Worm (Caenorhabditis elegans): ENCODE data around the gene C52E2.4.

C52E2.4 gene

DNA sequence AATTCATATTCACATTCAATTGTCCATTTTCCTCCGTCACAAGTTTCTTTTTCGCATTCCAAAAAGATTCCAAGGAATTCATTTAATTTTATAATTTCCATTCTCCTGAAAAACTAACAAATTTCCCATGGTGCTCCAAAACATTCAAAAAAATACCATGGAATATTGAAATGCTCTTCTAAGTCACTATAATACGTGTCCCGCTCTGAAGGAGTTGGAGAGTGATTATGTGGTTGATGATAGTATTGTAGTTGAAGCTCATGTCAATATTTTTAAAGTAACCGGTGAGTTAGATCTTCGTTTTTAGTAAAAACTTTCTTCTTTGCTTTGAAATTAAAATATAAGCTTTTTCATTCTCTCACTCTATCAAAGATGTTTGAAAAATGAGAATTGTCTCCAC, 47.7 kb downstream of the C52E2.4 start, which contains the start of gene math-9:
Gene math-9, minus strand, starts transcription at position 101 of the 400 bp plus-strand sequence.
- TF ChIP-seq cnd-1 (tag; optimal IDR thresholded peaks at IDR 0.05): no peak
- no peak for TF ChIP-seq lin-13 (tag; optimal IDR thresholded peaks at IDR 0.05)
- no peak for TF ChIP-seq flh-1 (GFP tag; optimal IDR thresholded peaks at IDR 0.05)
- no peak for TF ChIP-seq bed-3 (GFP tag; optimal IDR thresholded peaks at IDR 0.05)
- TF ChIP-seq zip-8 (tag; optimal IDR thresholded peaks at IDR 0.05): no peak
- TF ChIP-seq nhr-76 (tag; optimal IDR thresholded peaks at IDR 0.05): no peak
- TF ChIP-seq ceh-39 (tag; optimal IDR thresholded peaks at IDR 0.05): no peak
- no peak for TF ChIP-seq snpc-4 (tag; optimal IDR thresholded peaks at IDR 0.05)
- no peak for TF ChIP-seq unc-39 (tag; optimal IDR thresholded peaks at IDR 0.05)
- no peak for TF ChIP-seq ces-1 (GFP tag; optimal IDR thresholded peaks at IDR 0.05)
- no peak for TF ChIP-seq nhr-2 (tag; optimal IDR thresholded peaks at IDR 0.05)
- no peak for TF ChIP-seq pha-4 (tag; optimal IDR thresholded peaks at IDR 0.05)
- TF ChIP-seq mep-1 (tag; optimal IDR thresholded peaks at IDR 0.05): no peak
- TF ChIP-seq nhr-237 (tag; optimal IDR thresholded peaks at IDR 0.05): no peak
- TF ChIP-seq mls-2 (tag; optimal IDR thresholded peaks at IDR 0.05): no peak
- TF ChIP-seq hlh-1 (tag; optimal IDR thresholded peaks at IDR 0.05): no peak
- TF ChIP-seq blmp-1 (tag; optimal IDR thresholded peaks at IDR 0.05): no peak
- no peak for TF ChIP-seq ceh-43 (GFP tag; optimal IDR thresholded peaks at IDR 0.05)
- TF ChIP-seq M03D4.4 (tag; optimal IDR thresholded peaks at IDR 0.05): no peak

DNA sequence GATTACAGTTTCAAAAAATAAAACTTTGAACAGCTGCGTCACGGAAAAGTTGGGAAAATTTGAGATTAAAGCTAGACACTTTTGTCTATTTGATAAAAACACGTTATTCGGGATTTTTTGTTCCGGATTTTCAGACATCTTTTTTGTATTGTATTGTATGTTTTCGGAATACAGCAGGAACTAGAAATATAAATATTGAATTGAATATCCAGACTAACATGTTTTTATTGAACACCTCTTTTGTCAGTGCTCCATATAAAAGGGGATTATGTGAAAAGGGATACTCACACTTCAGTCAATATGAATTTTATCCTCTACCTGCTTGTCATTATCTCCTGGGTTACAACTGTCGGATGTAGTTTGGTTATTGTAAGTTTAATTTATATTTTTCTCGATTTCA, 51.0 kb downstream of the C52E2.4 start, which contains the start of gene C16C4.1:
Gene C16C4.1, plus strand, starts transcription at position 301 of the 400 bp plus-strand sequence.
- TF ChIP-seq flh-1 (GFP tag; optimal IDR thresholded peaks at IDR 0.05) (no peak), unc-39 (tag; optimal IDR thresholded peaks at IDR 0.05) (no peak), ztf-11 (tag; optimal IDR thresholded peaks at IDR 0.05) (no peak), ceh-43 (GFP tag; optimal IDR thresholded peaks at IDR 0.05) (no peak), nhr-28 (tag; optimal IDR thresholded peaks at IDR 0.05) (no peak), bed-3 (GFP tag; optimal IDR thresholded peaks at IDR 0.05) (no peak), unc-62 (GFP tag; optimal IDR thresholded peaks at IDR 0.05) (no peak), pha-4 (tag; optimal IDR thresholded peaks at IDR 0.05) (no peak)

DNA sequence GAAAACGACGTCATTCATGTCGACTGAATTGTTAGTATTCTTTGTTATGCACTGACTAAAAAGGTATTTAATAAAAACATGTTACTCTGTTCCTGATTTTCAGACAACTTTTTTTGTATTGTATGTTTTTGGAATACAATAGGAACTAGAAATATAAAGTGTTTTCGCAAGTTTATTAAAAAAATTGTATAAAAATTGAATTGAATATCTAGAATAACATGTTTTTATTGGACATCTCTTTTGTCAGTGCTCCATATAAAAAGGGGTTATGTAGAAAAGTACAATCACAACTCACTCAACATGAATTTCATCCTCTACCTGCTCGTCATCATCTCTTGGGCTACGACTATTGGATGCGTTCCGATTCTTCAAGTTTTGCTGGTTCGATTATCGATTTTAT, 52.3 kb downstream of the C52E2.4 start, which contains the start of gene C46F9.5:
Gene C46F9.5, plus strand, starts transcription at position 301 of the 400 bp plus-strand sequence.
- TF ChIP-seq elt-1 (tag; optimal IDR thresholded peaks at IDR 0.05; ENCODE audit: borderline replicate concordance, insufficient read depth) (no peak), mep-1 (tag; optimal IDR thresholded peaks at IDR 0.05) (no peak), nhr-237 (tag; optimal IDR thresholded peaks at IDR 0.05) (no peak), ceh-39 (tag; optimal IDR thresholded peaks at IDR 0.05) (no peak), drap-1 (GFP tag; optimal IDR thresholded peaks at IDR 0.05) (no peak), ham-2 (GFP tag; optimal IDR thresholded peaks at IDR 0.05) (no peak), nhr-12 (tag; optimal IDR thresholded peaks at IDR 0.05) (no peak), sptf-1 (tag; optimal IDR thresholded peaks at IDR 0.05) (no peak), elt-3 (tag; optimal IDR thresholded peaks at IDR 0.05) (no peak), cnd-1 (tag; optimal IDR thresholded peaks at IDR 0.05) (no peak), unc-120 (tag; optimal IDR thresholded peaks at IDR 0.05; ENCODE audit: poor library complexity, severe bottlenecking) (no peak), ztf-11 (tag; optimal IDR thresholded peaks at IDR 0.05) (no peak), unc-39 (tag; optimal IDR thresholded peaks at IDR 0.05) (no peak), lin-32 (GFP tag; optimal IDR thresholded peaks at IDR 0.05) (no peak), nhr-2 (tag; optimal IDR thresholded peaks at IDR 0.05) (no peak), tbx-8 (GFP tag; optimal IDR thresholded peaks at IDR 0.05) (no peak), unc-62 (GFP tag; optimal IDR thresholded peaks at IDR 0.05) (no peak), ces-1 (GFP tag; optimal IDR thresholded peaks at IDR 0.05) (no peak)

DNA sequence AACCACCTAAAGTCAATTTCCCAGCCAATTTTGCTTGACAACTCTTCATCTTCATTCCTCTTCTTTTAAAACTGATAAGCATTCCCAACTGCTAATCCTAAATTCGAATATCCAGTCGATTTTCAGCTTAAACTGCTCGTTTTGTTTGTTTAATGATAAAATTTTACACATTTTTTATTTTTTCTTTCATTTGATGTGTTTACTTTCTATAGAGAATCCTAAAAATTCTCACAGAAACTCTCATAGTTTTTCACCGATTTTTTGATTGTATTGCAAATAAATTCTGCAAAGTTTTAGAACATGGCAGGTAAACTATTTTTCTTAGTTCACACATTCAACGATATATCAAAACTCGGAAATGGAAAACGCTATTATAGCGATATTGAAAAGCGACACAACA, 52.8 kb downstream of the C52E2.4 start, which contains the start of gene math-25:
Gene math-25, plus strand, starts transcription at position 301 of the 400 bp plus-strand sequence.
- TF ChIP-seq ceh-39 (tag; optimal IDR thresholded peaks at IDR 0.05): no peak
- no peak for TF ChIP-seq nhr-2 (tag; optimal IDR thresholded peaks at IDR 0.05)
- TF ChIP-seq blmp-1 (tag; optimal IDR thresholded peaks at IDR 0.05): no peak
- no peak for TF ChIP-seq sptf-1 (tag; optimal IDR thresholded peaks at IDR 0.05)
- no peak for TF ChIP-seq nhr-12 (tag; optimal IDR thresholded peaks at IDR 0.05)

Data from whole organism, mixed stage, embryonic.